Fruit fly (Drosophila melanogaster) whole organism, pupa: ENCODE measurements around the gene lute.

Experiments used
- CG15710 ChIP-seq: fragments of 200-800 bp; sonication (Bioruptor generic); optimal IDR thresholded peaks from 2 replicates; lab custom pipeline; 2018; ENCODE audit warnings: missing biosample characterization, mild to moderate bottlenecking, missing genetic modification characterization, moderate library complexity
- fd96Ca ChIP-seq: fragments of 200-800 bp; sonication (Bioruptor generic); IDR thresholded peaks from 3 replicates; pipeline ENCODE4 v1.3.6; 2022; ENCODE audit warnings: missing biosample characterization, missing genetic modification characterization

- no peak for TF ChIP-seq CG15710 (tag; lab: Kevin White, UChicago)
- TF ChIP-seq fd96Ca, result no peak
Measured at dm6 chr3R:17405009-17405408, 25.3 kb downstream of the lute start, which contains the start of gene CG42823.
